Worm (Caenorhabditis elegans): ENCODE results near the gene Y45F10B.3.

ce11 chrIV:13591645-13592044 lies 1.8 kb upstream of the Y45F10B.3 start, which contains the start of gene tsp-5:
- no peak for TF ChIP-seq unc-62 (GFP tag; optimal IDR thresholded peaks at IDR 0.05)
- no peak for TF ChIP-seq elt-1 (tag; optimal IDR thresholded peaks at IDR 0.05)
- no peak for TF ChIP-seq ztf-4 (tag; optimal IDR thresholded peaks at IDR 0.05)
